Worm (Caenorhabditis elegans) whole organism, late embryonic: ENCODE measurements around the gene F14H8.4.
"Not testable (repeated sequence)": the region's sequence is repeated elsewhere in the genome, so short reads cannot be mapped to it uniquely, and the experiment has no call there.

Experiments used
- C08G9.2 ChIP-seq: sonication (generic microtip); optimal IDR thresholded peaks from 2 replicates; lab custom pipeline; 2016; ENCODE audit warnings: mild to moderate bottlenecking, missing genetic modification characterization, moderate library complexity, missing compliant biosample characterization
- C38D4.7 ChIP-seq: fragments of 200-800 bp; sonication (Bioruptor generic); optimal IDR thresholded peaks from 2 replicates; lab custom pipeline; 2018; ENCODE audit warnings: mild to moderate bottlenecking, missing genetic modification characterization, moderate library complexity, missing compliant biosample characterization
- K02D7.2 ChIP-seq: sonication (generic microtip); optimal IDR thresholded peaks from 2 replicates; lab custom pipeline; 2017; ENCODE audit warnings: mild to moderate bottlenecking, missing genetic modification characterization, missing compliant biosample characterization
- Y22D7AL.16 ChIP-seq: sonication (generic microtip); optimal IDR thresholded peaks from 2 replicates; lab custom pipeline; 2016; ENCODE audit warnings: missing genetic modification characterization, missing compliant biosample characterization
- ahr-1 ChIP-seq: sonication (generic microtip); optimal IDR thresholded peaks from 2 replicates; lab custom pipeline; 2016; ENCODE audit warnings: missing genetic modification characterization, missing compliant biosample characterization
- ceh-14 ChIP-seq: sonication (generic microtip); optimal IDR thresholded peaks from 2 replicates; lab custom pipeline; 2016; ENCODE audit warnings: missing genotype, missing genetic modification characterization, missing compliant biosample characterization
- ceh-18 ChIP-seq: sonication (generic microtip); optimal IDR thresholded peaks from 2 replicates; lab custom pipeline; 2016; ENCODE audit warnings: missing genetic modification characterization, missing compliant biosample characterization
- ceh-2 ChIP-seq: sonication (generic microtip); optimal IDR thresholded peaks from 2 replicates; lab custom pipeline; 2016; ENCODE audit warnings: missing genotype, missing genetic modification characterization, missing compliant biosample characterization
- ceh-24 ChIP-seq: sonication (generic microtip); optimal IDR thresholded peaks from 2 replicates; lab custom pipeline; 2016; ENCODE audit warnings: mild to moderate bottlenecking, missing genetic modification characterization, missing compliant biosample characterization
- ceh-30 ChIP-seq: fragments of 150-350 bp; optimal IDR thresholded peaks from 2 replicates; lab custom pipeline; 2014; ENCODE audit warnings: missing biosample characterization, missing genetic modification characterization
- ceh-31 ChIP-seq: sonication (generic microtip); optimal IDR thresholded peaks from 2 replicates; lab custom pipeline; 2016; ENCODE audit warnings: missing genetic modification characterization, missing compliant biosample characterization
- ceh-6 ChIP-seq: fragments of 200-800 bp; sonication (Bioruptor generic); optimal IDR thresholded peaks from 2 replicates; lab custom pipeline; 2018; ENCODE audit warnings: mild to moderate bottlenecking, missing genetic modification characterization, missing compliant biosample characterization
- ceh-9 ChIP-seq: sonication (generic microtip); optimal IDR thresholded peaks from 2 replicates; lab custom pipeline; 2016; ENCODE audit warnings: mild to moderate bottlenecking, missing genetic modification characterization, inconsistent platforms, missing compliant biosample characterization
- dve-1 ChIP-seq: sonication (generic microtip); optimal IDR thresholded peaks from 2 replicates; lab custom pipeline; 2017; ENCODE audit warnings: antibody characterized with exemption, mild to moderate bottlenecking, missing genetic modification characterization, missing compliant biosample characterization
- elt-4 ChIP-seq: sonication (generic microtip); optimal IDR thresholded peaks from 2 replicates; lab custom pipeline; 2016; ENCODE audit warnings: missing genetic modification characterization, missing compliant biosample characterization
- eyg-1 ChIP-seq: sonication (generic microtip); optimal IDR thresholded peaks from 2 replicates; lab custom pipeline; 2016; ENCODE audit warnings: missing genotype, missing genetic modification characterization, missing compliant biosample characterization
- fkh-10 ChIP-seq: fragments of 150-350 bp; optimal IDR thresholded peaks from 2 replicates; lab custom pipeline; 2014; ENCODE audit warnings: missing biosample characterization, missing genetic modification reagents, missing genetic modification characterization
- fkh-6 ChIP-seq: sonication (generic microtip); optimal IDR thresholded peaks from 2 replicates; lab custom pipeline; 2016; ENCODE audit warnings: missing genetic modification characterization, missing compliant biosample characterization
- hlh-15 ChIP-seq: sonication (generic microtip); optimal IDR thresholded peaks from 2 replicates; lab custom pipeline; 2016; ENCODE audit warnings: missing genetic modification characterization, missing compliant biosample characterization
- hlh-6 ChIP-seq: sonication (generic microtip); optimal IDR thresholded peaks from 2 replicates; lab custom pipeline; 2016; ENCODE audit warnings: missing genotype, missing genetic modification characterization, missing compliant biosample characterization
- hlh-8 ChIP-seq: sonication (generic microtip); optimal IDR thresholded peaks from 2 replicates; lab custom pipeline; 2016; ENCODE audit warnings: missing genotype, missing genetic modification characterization, missing compliant biosample characterization
- madf-2 ChIP-seq: sonication (generic microtip); optimal IDR thresholded peaks from 2 replicates; lab custom pipeline; 2017; ENCODE audit warnings: missing genetic modification characterization, missing compliant biosample characterization
- nfya-1 ChIP-seq: sonication (generic microtip); optimal IDR thresholded peaks from 2 replicates; lab custom pipeline; 2017; ENCODE audit warnings: missing genetic modification characterization, mild to moderate bottlenecking, missing compliant biosample characterization, antibody characterized with exemption, moderate library complexity
- nhr-232 ChIP-seq: sonication (generic microtip); optimal IDR thresholded peaks from 2 replicates; lab custom pipeline; 2016; ENCODE audit warnings: missing genetic modification characterization, missing compliant biosample characterization
- pax-1 ChIP-seq: fragments of 150-350 bp; optimal IDR thresholded peaks from 2 replicates; lab custom pipeline; 2014; ENCODE audit warnings: missing biosample characterization, missing genetic modification characterization
- pha-4 ChIP-seq: fragments of 150-350 bp; optimal IDR thresholded peaks from 2 replicates; lab custom pipeline; 2018; ENCODE audit warnings: missing biosample characterization, missing genetic modification reagents, missing genetic modification characterization
- sdc-2 ChIP-seq: sonication (generic microtip); optimal IDR thresholded peaks from 2 replicates; lab custom pipeline; 2016; ENCODE audit warnings: missing genotype, missing genetic modification characterization, missing compliant biosample characterization
- sox-2 ChIP-seq: fragments of 200-800 bp; sonication (Bioruptor generic); IDR thresholded peaks from 2 replicates; pipeline ENCODE4 v1.3.6; 2022; ENCODE audit warnings: missing genetic modification reagents, missing genetic modification characterization, missing compliant biosample characterization
- sox-4 ChIP-seq: sonication (generic microtip); optimal IDR thresholded peaks from 2 replicates; lab custom pipeline; 2017; ENCODE audit warnings: mild to moderate bottlenecking, missing genetic modification characterization, inconsistent platforms, missing compliant biosample characterization
- syd-9 ChIP-seq: sonication (generic microtip); optimal IDR thresholded peaks from 2 replicates; lab custom pipeline; 2016; ENCODE audit warnings: mild to moderate bottlenecking, missing genetic modification characterization, moderate library complexity, missing compliant biosample characterization
- tbx-2 ChIP-seq: sonication (generic microtip); optimal IDR thresholded peaks from 2 replicates; lab custom pipeline; 2016; ENCODE audit warnings: missing genetic modification characterization, missing compliant biosample characterization
- tbx-7 ChIP-seq: sonication (generic microtip); optimal IDR thresholded peaks from 2 replicates; lab custom pipeline; 2016; ENCODE audit warnings: missing genotype, missing genetic modification characterization, missing compliant biosample characterization
- ttx-3 ChIP-seq: sonication (generic microtip); optimal IDR thresholded peaks from 2 replicates; lab custom pipeline; 2016; ENCODE audit warnings: missing genetic modification reagents, missing genetic modification characterization, missing compliant biosample characterization
- unc-42 ChIP-seq: sonication (generic microtip); optimal IDR thresholded peaks from 2 replicates; lab custom pipeline; 2016; ENCODE audit warnings: missing genotype, missing genetic modification characterization, missing compliant biosample characterization
- unc-55 ChIP-seq: sonication (generic microtip); optimal IDR thresholded peaks from 2 replicates; lab custom pipeline; 2017; ENCODE audit warnings: missing biosample characterization, missing genetic modification reagents, missing genetic modification characterization

The F14H8.4 gene

ce11 chrV:15031373-15031772, 7.7 kb downstream of the F14H8.4 start, which contains the start of gene cng-1:
Gene cng-1, minus strand, starts transcription at chrV:15031473.
- not testable (repeated sequence) for TF ChIP-seq syd-9; ceh-6 (GFP tag; lab: Kevin White, UChicago); sdc-2

- not testable (repeated sequence) for TF ChIP-seq sox-2 (GFP tag; lab: Robert Waterston, UW); hlh-15 (tag; lab: Kevin White, UChicago); fkh-10 (GFP tag; lab: Kevin White, UChicago)
These were observed 13.1 kb downstream of the F14H8.4 start, which contains the start of gene melo-3 for ce11 chrV:15036769-15037168. Gene melo-3, minus strand, starts transcription at chrV:15036869.

- TF ChIP-seq fkh-10 (GFP tag; lab: Kevin White, UChicago) (no peak), unc-55 (GFP tag; lab: Kevin White, UChicago) (peak; percentile 17)
These were observed 24.5 kb downstream of the F14H8.4 start, which contains the start of gene sdc-3 for ce11 chrV:15048107-15048506. Gene sdc-3, minus strand, starts transcription at chrV:15048207.

- TF ChIP-seq ceh-2 (tag; lab: Kevin White, UChicago) (no peak), ahr-1 (no peak), hlh-8 (tag; lab: Kevin White, UChicago) (no peak), unc-42 (tag; lab: Kevin White, UChicago) (no peak), eyg-1 (tag; lab: Kevin White, UChicago) (no peak), hlh-6 (tag; lab: Kevin White, UChicago) (no peak), elt-4 (tag; lab: Kevin White, UChicago) (no peak), tbx-2 (tag; lab: Kevin White, UChicago) (no peak), ceh-18 (tag; lab: Kevin White, UChicago) (no peak), ttx-3 (tag; lab: Kevin White, UChicago) (no peak)
These were observed 28.1 kb downstream of the F14H8.4 start for ce11 chrV:15051720-15052119.

ce11 chrV:15052368-15052767, 28.7 kb downstream of the F14H8.4 start, which contains the start of the genes fbxa-82 and C25D7.5:
Gene fbxa-82, minus strand, starts transcription at chrV:15052530.
Gene C25D7.5, plus strand, starts transcription at chrV:15052650.
- TF ChIP-seq C38D4.7 (GFP tag; lab: Kevin White, UChicago): no peak

ce11 chrV:15054733-15055132, 31.1 kb downstream of the F14H8.4 start:
- TF ChIP-seq sox-4 (tag; lab: Kevin White, UChicago) (no peak), ceh-24 (no peak), K02D7.2 (tag; lab: Kevin White, UChicago) (no peak), dve-1 (tag; lab: Kevin White, UChicago) (no peak), hlh-15 (tag; lab: Kevin White, UChicago) (no peak), nhr-232 (tag; lab: Kevin White, UChicago) (no peak), C08G9.2 (tag; lab: Kevin White, UChicago) (no peak), Y22D7AL.16 (no peak), pha-4 (tag; lab: Kevin White, UChicago) (no peak), ceh-30 (tag; lab: Kevin White, UChicago) (no peak), ceh-14 (tag; lab: Kevin White, UChicago) (no peak), fkh-6 (no peak), madf-2 (tag; lab: Kevin White, UChicago) (no peak), tbx-2 (tag; lab: Kevin White, UChicago) (no peak), elt-4 (tag; lab: Kevin White, UChicago) (no peak)

ce11 chrV:15055873-15056272, 32.2 kb downstream of the F14H8.4 start, which contains the start of gene C25D7.16:
Gene C25D7.16, plus strand, starts transcription at chrV:15056173.
- TF ChIP-seq pha-4 (tag; lab: Kevin White, UChicago): no peak
- TF ChIP-seq nhr-232 (tag; lab: Kevin White, UChicago): no peak
- TF ChIP-seq tbx-7 (tag; lab: Kevin White, UChicago): no peak
- TF ChIP-seq pax-1 (tag; lab: Kevin White, UChicago): no peak
- TF ChIP-seq ceh-18 (tag; lab: Kevin White, UChicago): no peak
- no peak for TF ChIP-seq ceh-9 (tag; lab: Kevin White, UChicago)
- no peak for TF ChIP-seq dve-1 (tag; lab: Kevin White, UChicago)
- no peak for TF ChIP-seq nfya-1 (tag; lab: Kevin White, UChicago)
- no peak for TF ChIP-seq ceh-31 (tag; lab: Kevin White, UChicago)
- TF ChIP-seq, all 69 proteins: peak for 0
